Worm (Caenorhabditis elegans) whole organism, late embryonic: ENCODE results near the gene ZK809.1.

Source experiments
- C08G9.2 ChIP-seq: sonication (generic microtip); optimal IDR thresholded peaks from 2 replicates; lab custom pipeline; 2016; ENCODE audit warnings: mild to moderate bottlenecking, missing genetic modification characterization, moderate library complexity, missing compliant biosample characterization
- C38D4.7 ChIP-seq: fragments of 200-800 bp; sonication (Bioruptor generic); optimal IDR thresholded peaks from 2 replicates; lab custom pipeline; 2018; ENCODE audit warnings: mild to moderate bottlenecking, missing genetic modification characterization, moderate library complexity, missing compliant biosample characterization
- F13H6.1 ChIP-seq: sonication (generic microtip); optimal IDR thresholded peaks from 2 replicates; lab custom pipeline; 2016; ENCODE audit warnings: missing genetic modification characterization, missing compliant biosample characterization
- K02D7.2 ChIP-seq: sonication (generic microtip); optimal IDR thresholded peaks from 2 replicates; lab custom pipeline; 2017; ENCODE audit warnings: mild to moderate bottlenecking, missing genetic modification characterization, missing compliant biosample characterization
- Y22D7AL.16 ChIP-seq: sonication (generic microtip); optimal IDR thresholded peaks from 2 replicates; lab custom pipeline; 2016; ENCODE audit warnings: missing genetic modification characterization, missing compliant biosample characterization
- ahr-1 ChIP-seq: sonication (generic microtip); optimal IDR thresholded peaks from 2 replicates; lab custom pipeline; 2016; ENCODE audit warnings: missing genetic modification characterization, missing compliant biosample characterization
- ceh-18 ChIP-seq: sonication (generic microtip); optimal IDR thresholded peaks from 2 replicates; lab custom pipeline; 2016; ENCODE audit warnings: missing genetic modification characterization, missing compliant biosample characterization
- ceh-2 ChIP-seq: sonication (generic microtip); optimal IDR thresholded peaks from 2 replicates; lab custom pipeline; 2016; ENCODE audit warnings: missing genotype, missing genetic modification characterization, missing compliant biosample characterization
- ceh-22 ChIP-seq: sonication (generic microtip); optimal IDR thresholded peaks from 2 replicates; lab custom pipeline; 2017; ENCODE audit warnings: missing biosample characterization, missing genetic modification characterization
- ceh-24 ChIP-seq: sonication (generic microtip); optimal IDR thresholded peaks from 2 replicates; lab custom pipeline; 2016; ENCODE audit warnings: mild to moderate bottlenecking, missing genetic modification characterization, missing compliant biosample characterization
- ceh-30 ChIP-seq: fragments of 150-350 bp; optimal IDR thresholded peaks from 2 replicates; lab custom pipeline; 2014; ENCODE audit warnings: missing biosample characterization, missing genetic modification characterization
- ceh-31 ChIP-seq: sonication (generic microtip); optimal IDR thresholded peaks from 2 replicates; lab custom pipeline; 2016; ENCODE audit warnings: missing genetic modification characterization, missing compliant biosample characterization
- ceh-34 ChIP-seq: sonication (generic microtip); optimal IDR thresholded peaks from 2 replicates; lab custom pipeline; 2016; ENCODE audit warnings: mild to moderate bottlenecking, missing genetic modification characterization, missing compliant biosample characterization
- ceh-45 ChIP-seq: fragments of 200-800 bp; sonication (Bioruptor generic); IDR thresholded peaks from 2 replicates; pipeline ENCODE4 v1.3.6; 2022; ENCODE audit warnings: missing genetic modification reagents, missing genetic modification characterization, missing compliant biosample characterization
- ceh-6 ChIP-seq: fragments of 200-800 bp; sonication (Bioruptor generic); optimal IDR thresholded peaks from 2 replicates; lab custom pipeline; 2018; ENCODE audit warnings: mild to moderate bottlenecking, missing genetic modification characterization, missing compliant biosample characterization
- ceh-9 ChIP-seq: sonication (generic microtip); optimal IDR thresholded peaks from 2 replicates; lab custom pipeline; 2016; ENCODE audit warnings: mild to moderate bottlenecking, missing genetic modification characterization, inconsistent platforms, missing compliant biosample characterization
- che-1 ChIP-seq: sonication (generic microtip); optimal IDR thresholded peaks from 2 replicates; lab custom pipeline; 2016; ENCODE audit warnings: mild to moderate bottlenecking, missing genetic modification characterization, missing compliant biosample characterization
- dmd-4 ChIP-seq: sonication (generic microtip); optimal IDR thresholded peaks from 2 replicates; lab custom pipeline; 2016; ENCODE audit warnings: borderline replicate concordance, missing genetic modification characterization, missing compliant biosample characterization
- elt-2 ChIP-seq: sonication (generic microtip); optimal IDR thresholded peaks from 2 replicates; lab custom pipeline; 2016; ENCODE audit warnings: missing genetic modification reagents, missing genetic modification characterization, missing compliant biosample characterization
- elt-4 ChIP-seq: sonication (generic microtip); optimal IDR thresholded peaks from 2 replicates; lab custom pipeline; 2016; ENCODE audit warnings: missing genetic modification characterization, missing compliant biosample characterization
- ets-4 ChIP-seq: sonication (generic microtip); optimal IDR thresholded peaks from 2 replicates; lab custom pipeline; 2016; ENCODE audit warnings: missing genetic modification characterization, missing compliant biosample characterization
- eyg-1 ChIP-seq: sonication (generic microtip); optimal IDR thresholded peaks from 2 replicates; lab custom pipeline; 2016; ENCODE audit warnings: missing genotype, missing genetic modification characterization, missing compliant biosample characterization
- fax-1 ChIP-seq: sonication (generic microtip); optimal IDR thresholded peaks from 2 replicates; lab custom pipeline; 2016; ENCODE audit warnings: missing genotype, missing genetic modification characterization, missing compliant biosample characterization
- fkh-10 ChIP-seq: fragments of 150-350 bp; optimal IDR thresholded peaks from 2 replicates; lab custom pipeline; 2014; ENCODE audit warnings: missing biosample characterization, missing genetic modification reagents, missing genetic modification characterization
- fkh-6 ChIP-seq: sonication (generic microtip); optimal IDR thresholded peaks from 2 replicates; lab custom pipeline; 2016; ENCODE audit warnings: missing genetic modification characterization, missing compliant biosample characterization
- hlh-30 ChIP-seq: sonication (generic microtip); optimal IDR thresholded peaks from 2 replicates; lab custom pipeline; 2017; ENCODE audit warnings: antibody characterized with exemption, missing genetic modification characterization, missing compliant biosample characterization; ENCODE audit not compliant: insufficient read depth
- hlh-8 ChIP-seq: sonication (generic microtip); optimal IDR thresholded peaks from 2 replicates; lab custom pipeline; 2016; ENCODE audit warnings: missing genotype, missing genetic modification characterization, missing compliant biosample characterization
- lim-6 ChIP-seq: sonication (generic microtip); optimal IDR thresholded peaks from 2 replicates; lab custom pipeline; 2016; ENCODE audit warnings: missing genetic modification characterization, missing compliant biosample characterization
- lin-11 ChIP-seq: fragments of 200-800 bp; sonication (Bioruptor generic); optimal IDR thresholded peaks from 2 replicates; lab custom pipeline; 2018; ENCODE audit warnings: mild to moderate bottlenecking, missing genetic modification characterization, missing compliant biosample characterization
- mec-3 ChIP-seq: sonication (generic microtip); optimal IDR thresholded peaks from 2 replicates; lab custom pipeline; 2016; ENCODE audit warnings: borderline replicate concordance, missing genetic modification characterization, missing compliant biosample characterization
- nhr-11 ChIP-seq: fragments of 150-350 bp; optimal IDR thresholded peaks from 2 replicates; lab custom pipeline; 2014; ENCODE audit warnings: missing biosample characterization, missing genetic modification characterization
- nhr-232 ChIP-seq: sonication (generic microtip); optimal IDR thresholded peaks from 2 replicates; lab custom pipeline; 2016; ENCODE audit warnings: missing genetic modification characterization, missing compliant biosample characterization
- npax-4 ChIP-seq: sonication (generic microtip); optimal IDR thresholded peaks from 2 replicates; lab custom pipeline; 2016; ENCODE audit warnings: missing genetic modification characterization, missing compliant biosample characterization
- pag-3 ChIP-seq: sonication (generic microtip); optimal IDR thresholded peaks from 2 replicates; lab custom pipeline; 2016; ENCODE audit warnings: missing compliant biosample characterization, missing genetic modification characterization, borderline replicate concordance
- pha-2 ChIP-seq: sonication (generic microtip); optimal IDR thresholded peaks from 2 replicates; lab custom pipeline; 2017; ENCODE audit warnings: mild to moderate bottlenecking, missing genetic modification characterization, missing compliant biosample characterization
- pha-4 ChIP-seq: fragments of 150-350 bp; optimal IDR thresholded peaks from 2 replicates; lab custom pipeline; 2018; ENCODE audit warnings: missing biosample characterization, missing genetic modification reagents, missing genetic modification characterization
- sdc-2 ChIP-seq: sonication (generic microtip); optimal IDR thresholded peaks from 2 replicates; lab custom pipeline; 2016; ENCODE audit warnings: missing genotype, missing genetic modification characterization, missing compliant biosample characterization
- sox-2 ChIP-seq: fragments of 200-800 bp; sonication (Bioruptor generic); IDR thresholded peaks from 2 replicates; pipeline ENCODE4 v1.3.6; 2022; ENCODE audit warnings: missing genetic modification reagents, missing genetic modification characterization, missing compliant biosample characterization
- syd-9 ChIP-seq: sonication (generic microtip); optimal IDR thresholded peaks from 2 replicates; lab custom pipeline; 2016; ENCODE audit warnings: mild to moderate bottlenecking, missing genetic modification characterization, moderate library complexity, missing compliant biosample characterization
- tbx-2 ChIP-seq: sonication (generic microtip); optimal IDR thresholded peaks from 2 replicates; lab custom pipeline; 2016; ENCODE audit warnings: missing genetic modification characterization, missing compliant biosample characterization
- tbx-7 ChIP-seq: sonication (generic microtip); optimal IDR thresholded peaks from 2 replicates; lab custom pipeline; 2016; ENCODE audit warnings: missing genotype, missing genetic modification characterization, missing compliant biosample characterization
- unc-42 ChIP-seq: sonication (generic microtip); optimal IDR thresholded peaks from 2 replicates; lab custom pipeline; 2016; ENCODE audit warnings: missing genotype, missing genetic modification characterization, missing compliant biosample characterization
- unc-55 ChIP-seq: sonication (generic microtip); optimal IDR thresholded peaks from 2 replicates; lab custom pipeline; 2017; ENCODE audit warnings: missing biosample characterization, missing genetic modification reagents, missing genetic modification characterization
- zip-5 ChIP-seq: sonication (generic microtip); optimal IDR thresholded peaks from 2 replicates; lab custom pipeline; 2016; ENCODE audit warnings: missing genetic modification characterization, missing compliant biosample characterization
- ztf-16 ChIP-seq: sonication (generic microtip); optimal IDR thresholded peaks from 2 replicates; lab custom pipeline; 2017; ENCODE audit warnings: missing genetic modification characterization, missing compliant biosample characterization

The ZK809.1 gene

ce11 chrIV:11594191-11594673 is 47.7 kb upstream of the ZK809.1 start, which contains the start of gene mig-38 (continued):
- TF ChIP-seq C08G9.2 (tag; lab: Kevin White, UChicago) (peak; percentile 17), syd-9 (tag; lab: Kevin White, UChicago) (peak; percentile 44), ceh-9 (no peak), ets-4 (no peak), sox-2 (GFP tag; lab: Robert Waterston, UW) (no peak), nhr-232 (tag; lab: Kevin White, UChicago) (no peak), ahr-1 (tag; lab: Kevin White, UChicago) (no peak), lim-6 (tag; lab: Kevin White, UChicago) (no peak), unc-42 (tag; lab: Kevin White, UChicago) (peak; percentile 32), hlh-8 (tag; lab: Kevin White, UChicago) (no peak), sdc-2 (tag; lab: Kevin White, UChicago) (peak; percentile 48), elt-4 (tag; lab: Kevin White, UChicago) (peak; percentile 26), ceh-30 (tag; lab: Kevin White, UChicago) (no peak)
- TF ChIP-seq, all 69 proteins: peak for 20

ce11 chrIV:11597079-11597478 is 44.8 kb upstream of the ZK809.1 start:
- TF ChIP-seq fkh-6 (tag; lab: Kevin White, UChicago) (no peak), C08G9.2 (tag; lab: Kevin White, UChicago) (no peak), ceh-31 (tag; lab: Kevin White, UChicago) (no peak), ceh-2 (tag; lab: Kevin White, UChicago) (no peak), tbx-2 (no peak), che-1 (no peak), hlh-8 (tag; lab: Kevin White, UChicago) (no peak), hlh-30 (tag; lab: Kevin White, UChicago) (no peak), ztf-16 (tag; lab: Kevin White, UChicago) (no peak), dmd-4 (tag; lab: Kevin White, UChicago) (no peak)
- TF ChIP-seq, all 69 proteins: peak for 0

ce11 chrIV:11599717-11600116 is 42.2 kb upstream of the ZK809.1 start:
- TF ChIP-seq sox-2 (GFP tag; lab: Robert Waterston, UW) (no peak), ceh-9 (no peak), pha-4 (no peak), eyg-1 (tag; lab: Kevin White, UChicago) (no peak), ceh-45 (no peak), unc-42 (tag; lab: Kevin White, UChicago) (no peak), mec-3 (tag; lab: Kevin White, UChicago) (no peak), nhr-11 (tag; lab: Kevin White, UChicago) (no peak), pha-2 (tag; lab: Kevin White, UChicago) (no peak), ceh-22 (tag; lab: Kevin White, UChicago) (no peak)

ce11 chrIV:11601721-11602405 is 40.0 kb upstream of the ZK809.1 start:
- no peak for TF ChIP-seq tbx-7 (tag; lab: Kevin White, UChicago)
- TF ChIP-seq ceh-18 (tag; lab: Kevin White, UChicago): peak; percentile 23
- no peak for TF ChIP-seq elt-2
- no peak for TF ChIP-seq nhr-11 (tag; lab: Kevin White, UChicago)
- no peak for TF ChIP-seq lin-11
- TF ChIP-seq syd-9 (tag; lab: Kevin White, UChicago): no peak
- no peak for TF ChIP-seq pha-4
- TF ChIP-seq ahr-1 (tag; lab: Kevin White, UChicago): no peak
- TF ChIP-seq pag-3: no peak
- no peak for TF ChIP-seq C38D4.7
- no peak for TF ChIP-seq dmd-4 (tag; lab: Kevin White, UChicago)
- TF ChIP-seq ceh-30 (tag; lab: Kevin White, UChicago): no peak
- TF ChIP-seq F13H6.1 (tag; lab: Kevin White, UChicago): no peak
- no peak for TF ChIP-seq fkh-10 (GFP tag; lab: Kevin White, UChicago)
- no peak for TF ChIP-seq ceh-24 (tag; lab: Kevin White, UChicago)
- peak; percentile 47 for TF ChIP-seq unc-55 (GFP tag; lab: Kevin White, UChicago)
- peak; percentile 5 for TF ChIP-seq sdc-2 (tag; lab: Kevin White, UChicago)
- TF ChIP-seq K02D7.2 (tag; lab: Kevin White, UChicago): no peak
- TF ChIP-seq lim-6 (tag; lab: Kevin White, UChicago): no peak
- no peak for TF ChIP-seq Y22D7AL.16 (tag; lab: Kevin White, UChicago)
- TF ChIP-seq fax-1 (tag; lab: Kevin White, UChicago): no peak
- TF ChIP-seq ceh-6 (GFP tag; lab: Kevin White, UChicago): no peak
- TF ChIP-seq npax-4 (tag; lab: Kevin White, UChicago): no peak
- peak; percentile 43 for TF ChIP-seq che-1
- TF ChIP-seq ceh-34 (tag; lab: Kevin White, UChicago): peak; percentile 13
- no peak for TF ChIP-seq zip-5 (tag; lab: Kevin White, UChicago)
